Worm (Caenorhabditis elegans): ENCODE data around the gene cyp-13A11.

- no peak for TF ChIP-seq tbx-11 (GFP tag; IDR thresholded peaks at IDR 0.05)
- TF ChIP-seq ceh-13 (GFP tag; optimal IDR thresholded peaks at IDR 0.05) = no peak
- TF ChIP-seq ama-1 (optimal IDR thresholded peaks at IDR 0.05) = no peak
- no peak for TF ChIP-seq ceh-36 (tag; optimal IDR thresholded peaks at IDR 0.05)
- TF ChIP-seq B0310.2 (tag; optimal IDR thresholded peaks at IDR 0.05) = no peak
- no peak for TF ChIP-seq hmg-4 (GFP tag; optimal IDR thresholded peaks at IDR 0.05)
- TF ChIP-seq flt-1 (GFP tag; IDR thresholded peaks at IDR 0.05) = no peak
- TF ChIP-seq F13C5.2 (tag; optimal IDR thresholded peaks at IDR 0.05) = no peak
- no peak for TF ChIP-seq ets-7 (tag; optimal IDR thresholded peaks at IDR 0.05)
- no peak for TF ChIP-seq sea-1 (GFP tag; conservative IDR thresholded peaks at IDR 0.05)
- TF ChIP-seq tra-4 (tag; optimal IDR thresholded peaks at IDR 0.05) = no peak
- TF ChIP-seq scrt-1 (GFP tag; IDR thresholded peaks at IDR 0.05) = no peak
- TF ChIP-seq pes-1 (GFP tag; IDR thresholded peaks at IDR 0.05) = no peak
- TF ChIP-seq hmbx-1 (tag; optimal IDR thresholded peaks at IDR 0.05) = no peak
These were observed 5.0 kb upstream of the cyp-13A11 start for ce11 chrIII:13015754-13016317.

Measured in whole organism, early embryonic.